Fruit fly (Drosophila melanogaster): ENCODE results near the gene Rpn3.

Gene Rpn3

dm6 chr2L:19012776-19013328 lies 38.7 kb upstream of the Rpn3 start (continued):
- TF ChIP-seq abd-A (tag; optimal IDR thresholded peaks at IDR 0.05) (peak; percentile 93), sd (tag; optimal IDR thresholded peaks at IDR 0.05) (peak; percentile 56), CG7372 (GFP tag; IDR thresholded peaks at IDR 0.05) (no peak), yki (optimal IDR thresholded peaks at IDR 0.05) (no peak), nom (GFP tag; optimal IDR thresholded peaks at IDR 0.05) (no peak), CG1603 (tag; optimal IDR thresholded peaks at IDR 0.05) (no peak), CG16779 (GFP tag; IDR thresholded peaks at IDR 0.05) (no peak), chinmo (GFP tag; IDR thresholded peaks at IDR 0.05; ENCODE audit: partially characterized antibody) (0 out of 4 replicates have a peak, but pooled peaks have one; percentile 40), mirr (GFP tag; optimal IDR thresholded peaks at IDR 0.05) (peak; percentile 63), hb (GFP tag; IDR thresholded peaks at IDR 0.05; ENCODE audit: partially characterized antibody) (0 out of 3 replicates have a peak, but pooled peaks have one; percentile 22), CG13894 (tag; optimal IDR thresholded peaks at IDR 0.05) (peak; percentile 41), CG10543 (GFP tag; optimal IDR thresholded peaks at IDR 0.05) (peak; percentile 89), CG17802 (tag; optimal IDR thresholded peaks at IDR 0.05) (no peak), zen2 (GFP tag; IDR thresholded peaks at IDR 0.05; ENCODE audit: partially characterized antibody) (no peak), emc (GFP tag; optimal IDR thresholded peaks at IDR 0.05) (no peak), Adf1 (GFP tag; IDR thresholded peaks at IDR 0.05) (peak; percentile 70), CG3163 (GFP tag; optimal IDR thresholded peaks at IDR 0.05) (no peak), Lpt (GFP tag; optimal IDR thresholded peaks at IDR 0.05) (no peak), NC2β (GFP tag; optimal IDR thresholded peaks at IDR 0.05) (no peak), Oaz (GFP tag; IDR thresholded peaks at IDR 0.05) (no peak), CG14050 (GFP tag; IDR thresholded peaks at IDR 0.05) (no peak), CG2199 (GFP tag; IDR thresholded peaks at IDR 0.05) (no peak), aop (GFP tag; IDR thresholded peaks at IDR 0.05) (no peak), Rfx (GFP tag; IDR thresholded peaks at IDR 0.05) (peak; percentile 23; the same call in 1 of the 2 replicates), CG14667 (GFP tag; IDR thresholded peaks at IDR 0.05) (no peak), fu2 (GFP tag; optimal IDR thresholded peaks at IDR 0.05) (no peak), CrebB (tag; optimal IDR thresholded peaks at IDR 0.05) (no peak), pita (GFP tag; optimal IDR thresholded peaks at IDR 0.05) (no peak), sr (GFP tag; IDR thresholded peaks at IDR 0.05) (no peak), Deaf1 (tag; optimal IDR thresholded peaks at IDR 0.05) (peak; percentile 42), E2f2 (GFP tag; IDR thresholded peaks at IDR 0.05) (no peak), Dll (GFP tag; IDR thresholded peaks at IDR 0.05; ENCODE audit: partially characterized antibody) (no peak), Ptx1 (GFP tag; IDR thresholded peaks at IDR 0.05) (no peak), Opbp (GFP tag; IDR thresholded peaks at IDR 0.05; ENCODE audit: partially characterized antibody) (no peak), gsb-n (tag; optimal IDR thresholded peaks at IDR 0.05) (no peak), grau (tag; optimal IDR thresholded peaks at IDR 0.05) (no peak), CG18764 (GFP tag; optimal IDR thresholded peaks at IDR 0.05) (no peak), MTF-1 (GFP tag; optimal IDR thresholded peaks at IDR 0.05; ENCODE audit: borderline replicate concordance) (no peak), CG10654 (GFP tag; optimal IDR thresholded peaks at IDR 0.05) (no peak), Bteb2 (GFP tag; optimal IDR thresholded peaks at IDR 0.05) (no peak), phol (tag; optimal IDR thresholded peaks at IDR 0.05) (no peak), Hey (tag; optimal IDR thresholded peaks at IDR 0.05) (peak; percentile 88), CG6854 (GFP tag; optimal IDR thresholded peaks at IDR 0.05) (no peak), Nf-YB (GFP tag; optimal IDR thresholded peaks at IDR 0.05) (no peak), CG10979 (tag; optimal IDR thresholded peaks at IDR 0.05) (no peak), Dref (GFP tag; IDR thresholded peaks at IDR 0.05) (0 out of 2 replicates have a peak, but pooled peaks have one; percentile 24), Ets97D (GFP tag; optimal IDR thresholded peaks at IDR 0.05) (no peak)
